Worm (Caenorhabditis elegans) whole organism, L3 larva: ENCODE results near the gene nhr-63.

Source experiments
- ZK546.5 ChIP-seq: sonication (generic microtip); optimal IDR thresholded peaks from 2 replicates; lab custom pipeline; 2017; ENCODE audit warnings: missing biosample characterization, missing genetic modification characterization
- ceh-16 ChIP-seq: sonication (generic microtip); optimal IDR thresholded peaks from 2 replicates; lab custom pipeline; 2017; ENCODE audit warnings: missing biosample characterization, missing genetic modification characterization
- ceh-28 ChIP-seq: fragments of 150-350 bp; optimal IDR thresholded peaks from 2 replicates; lab custom pipeline; 2014; ENCODE audit warnings: missing biosample characterization, missing genetic modification reagents, missing genetic modification characterization
- ceh-82 ChIP-seq: fragments of 150-350 bp; optimal IDR thresholded peaks from 2 replicates; lab custom pipeline; 2014; ENCODE audit warnings: missing biosample characterization, missing genetic modification characterization
- lsy-12 ChIP-seq: sonication (generic microtip); optimal IDR thresholded peaks from 2 replicates; lab custom pipeline; 2016; ENCODE audit warnings: mild to moderate bottlenecking, missing genetic modification characterization, missing compliant biosample characterization
- nhr-11 ChIP-seq: fragments of 150-350 bp; optimal IDR thresholded peaks from 2 replicates; lab custom pipeline; 2014; ENCODE audit warnings: missing biosample characterization, missing genetic modification characterization
- nhr-77 ChIP-seq: fragments of 150-350 bp; optimal IDR thresholded peaks from 2 replicates; lab custom pipeline; 2014; ENCODE audit warnings: missing biosample characterization, missing genetic modification characterization
- pha-4 ChIP-seq: fragments of 150-350 bp; optimal IDR thresholded peaks from 2 replicates; lab custom pipeline; 2014; ENCODE audit warnings: missing biosample characterization, missing genetic modification reagents, missing genetic modification characterization
- zag-1 ChIP-seq: fragments of 150-350 bp; optimal IDR thresholded peaks from 2 replicates; lab custom pipeline; 2014; ENCODE audit warnings: missing biosample characterization, missing genetic modification characterization

The nhr-63 gene

ce11 chrV:16053373-16053772 lies 51.0 kb downstream of the nhr-63 start, which contains the start of gene F14H3.3:
TSS of gene F14H3.3 (minus strand) at chrV:16053473.
- TF ChIP-seq ZK546.5 (tag; lab: Kevin White, UChicago): no peak
- TF ChIP-seq lsy-12 (tag; lab: Kevin White, UChicago): no peak
- TF ChIP-seq zag-1 (tag; lab: Kevin White, UChicago): no peak
- no peak for TF ChIP-seq ceh-82 (tag; lab: Kevin White, UChicago)
- no peak for TF ChIP-seq pha-4 (tag; lab: Kevin White, UChicago)
- no peak for TF ChIP-seq ceh-16 (tag; lab: Kevin White, UChicago)
- TF ChIP-seq nhr-11 (tag; lab: Kevin White, UChicago): no peak
- no peak for TF ChIP-seq nhr-77 (tag; lab: Kevin White, UChicago)
- TF ChIP-seq ceh-28 (tag; lab: Kevin White, UChicago): no peak
